Worm (Caenorhabditis elegans) whole organism, late embryonic: Measurements from ENCODE around the gene rsf-1.

Experiments
- C08G9.2 ChIP-seq: sonication (generic microtip); optimal IDR thresholded peaks from 2 replicates; lab custom pipeline; 2016; ENCODE audit warnings: mild to moderate bottlenecking, missing genetic modification characterization, moderate library complexity, missing compliant biosample characterization
- F13H6.1 ChIP-seq: sonication (generic microtip); optimal IDR thresholded peaks from 2 replicates; lab custom pipeline; 2016; ENCODE audit warnings: missing genetic modification characterization, missing compliant biosample characterization
- K02D7.2 ChIP-seq: sonication (generic microtip); optimal IDR thresholded peaks from 2 replicates; lab custom pipeline; 2017; ENCODE audit warnings: mild to moderate bottlenecking, missing genetic modification characterization, missing compliant biosample characterization
- K09A11.1 ChIP-seq: sonication (generic microtip); optimal IDR thresholded peaks from 2 replicates; lab custom pipeline; 2017; ENCODE audit warnings: antibody characterized with exemption, mild to moderate bottlenecking, missing genetic modification characterization, missing compliant biosample characterization; ENCODE audit not compliant: insufficient read depth
- T23F11.4 ChIP-seq: fragments of 200-800 bp; sonication (Bioruptor generic); optimal IDR thresholded peaks from 2 replicates; lab custom pipeline; 2018; ENCODE audit warnings: mild to moderate bottlenecking, missing genetic modification characterization, missing compliant biosample characterization
- Y22D7AL.16 ChIP-seq: sonication (generic microtip); optimal IDR thresholded peaks from 2 replicates; lab custom pipeline; 2016; ENCODE audit warnings: missing genetic modification characterization, missing compliant biosample characterization
- ahr-1 ChIP-seq: sonication (generic microtip); optimal IDR thresholded peaks from 2 replicates; lab custom pipeline; 2016; ENCODE audit warnings: missing genetic modification characterization, missing compliant biosample characterization
- ama-1 ChIP-seq: fragments of 150-350 bp; optimal IDR thresholded peaks from 2 replicates; lab custom pipeline; 2014
- ceh-14 ChIP-seq: sonication (generic microtip); optimal IDR thresholded peaks from 2 replicates; lab custom pipeline; 2016; ENCODE audit warnings: missing genotype, missing genetic modification characterization, missing compliant biosample characterization
- ceh-18 ChIP-seq: sonication (generic microtip); optimal IDR thresholded peaks from 2 replicates; lab custom pipeline; 2016; ENCODE audit warnings: missing genetic modification characterization, missing compliant biosample characterization
- ceh-19 ChIP-seq: fragments of 200-800 bp; sonication (Bioruptor generic); optimal IDR thresholded peaks from 2 replicates; lab custom pipeline; 2018; ENCODE audit warnings: mild to moderate bottlenecking, missing genetic modification characterization, missing compliant biosample characterization
- ceh-22 ChIP-seq: sonication (generic microtip); optimal IDR thresholded peaks from 2 replicates; lab custom pipeline; 2017; ENCODE audit warnings: missing biosample characterization, missing genetic modification characterization
- ceh-24 ChIP-seq: sonication (generic microtip); optimal IDR thresholded peaks from 2 replicates; lab custom pipeline; 2016; ENCODE audit warnings: mild to moderate bottlenecking, missing genetic modification characterization, missing compliant biosample characterization
- ceh-30 ChIP-seq: fragments of 150-350 bp; optimal IDR thresholded peaks from 2 replicates; lab custom pipeline; 2014; ENCODE audit warnings: missing biosample characterization, missing genetic modification characterization
- ceh-31 ChIP-seq: sonication (generic microtip); optimal IDR thresholded peaks from 2 replicates; lab custom pipeline; 2016; ENCODE audit warnings: missing genetic modification characterization, missing compliant biosample characterization
- ceh-34 ChIP-seq: sonication (generic microtip); optimal IDR thresholded peaks from 2 replicates; lab custom pipeline; 2016; ENCODE audit warnings: mild to moderate bottlenecking, missing genetic modification characterization, missing compliant biosample characterization
- ceh-45 ChIP-seq: fragments of 200-800 bp; sonication (Bioruptor generic); IDR thresholded peaks from 2 replicates; pipeline ENCODE4 v1.3.6; 2022; ENCODE audit warnings: missing genetic modification reagents, missing genetic modification characterization, missing compliant biosample characterization
- dmd-4 ChIP-seq: sonication (generic microtip); optimal IDR thresholded peaks from 2 replicates; lab custom pipeline; 2016; ENCODE audit warnings: borderline replicate concordance, missing genetic modification characterization, missing compliant biosample characterization
- dve-1 ChIP-seq: sonication (generic microtip); optimal IDR thresholded peaks from 2 replicates; lab custom pipeline; 2017; ENCODE audit warnings: antibody characterized with exemption, mild to moderate bottlenecking, missing genetic modification characterization, missing compliant biosample characterization
- elt-2 ChIP-seq: sonication (generic microtip); optimal IDR thresholded peaks from 2 replicates; lab custom pipeline; 2016; ENCODE audit warnings: missing genetic modification reagents, missing genetic modification characterization, missing compliant biosample characterization
- elt-4 ChIP-seq: sonication (generic microtip); optimal IDR thresholded peaks from 2 replicates; lab custom pipeline; 2016; ENCODE audit warnings: missing genetic modification characterization, missing compliant biosample characterization
- ets-4 ChIP-seq: sonication (generic microtip); optimal IDR thresholded peaks from 2 replicates; lab custom pipeline; 2016; ENCODE audit warnings: missing genetic modification characterization, missing compliant biosample characterization
- eyg-1 ChIP-seq: sonication (generic microtip); optimal IDR thresholded peaks from 2 replicates; lab custom pipeline; 2016; ENCODE audit warnings: missing genotype, missing genetic modification characterization, missing compliant biosample characterization
- fkh-10 ChIP-seq: fragments of 150-350 bp; optimal IDR thresholded peaks from 2 replicates; lab custom pipeline; 2014; ENCODE audit warnings: missing biosample characterization, missing genetic modification reagents, missing genetic modification characterization
- fkh-6 ChIP-seq: sonication (generic microtip); optimal IDR thresholded peaks from 2 replicates; lab custom pipeline; 2016; ENCODE audit warnings: missing genetic modification characterization, missing compliant biosample characterization
- hlh-15 ChIP-seq: sonication (generic microtip); optimal IDR thresholded peaks from 2 replicates; lab custom pipeline; 2016; ENCODE audit warnings: missing genetic modification characterization, missing compliant biosample characterization
- hlh-30 ChIP-seq: sonication (generic microtip); optimal IDR thresholded peaks from 2 replicates; lab custom pipeline; 2017; ENCODE audit warnings: antibody characterized with exemption, missing genetic modification characterization, missing compliant biosample characterization; ENCODE audit not compliant: insufficient read depth
- madf-2 ChIP-seq: sonication (generic microtip); optimal IDR thresholded peaks from 2 replicates; lab custom pipeline; 2017; ENCODE audit warnings: missing genetic modification characterization, missing compliant biosample characterization
- mec-3 ChIP-seq: sonication (generic microtip); optimal IDR thresholded peaks from 2 replicates; lab custom pipeline; 2016; ENCODE audit warnings: borderline replicate concordance, missing genetic modification characterization, missing compliant biosample characterization
- nfya-1 ChIP-seq: sonication (generic microtip); optimal IDR thresholded peaks from 2 replicates; lab custom pipeline; 2017; ENCODE audit warnings: missing genetic modification characterization, mild to moderate bottlenecking, missing compliant biosample characterization, antibody characterized with exemption, moderate library complexity
- nhr-232 ChIP-seq: sonication (generic microtip); optimal IDR thresholded peaks from 2 replicates; lab custom pipeline; 2016; ENCODE audit warnings: missing genetic modification characterization, missing compliant biosample characterization
- odd-2 ChIP-seq: sonication (generic microtip); optimal IDR thresholded peaks from 2 replicates; lab custom pipeline; 2017; ENCODE audit warnings: antibody characterized with exemption, mild to moderate bottlenecking, missing genetic modification characterization, missing compliant biosample characterization
- pag-3 ChIP-seq: sonication (generic microtip); optimal IDR thresholded peaks from 2 replicates; lab custom pipeline; 2016; ENCODE audit warnings: missing compliant biosample characterization, missing genetic modification characterization, borderline replicate concordance
- pat-9 ChIP-seq: fragments of 200-800 bp; sonication (Bioruptor generic); optimal IDR thresholded peaks from 2 replicates; lab custom pipeline; 2018; ENCODE audit warnings: mild to moderate bottlenecking, missing genetic modification characterization, moderate library complexity, missing compliant biosample characterization
- pqm-1 ChIP-seq: sonication (generic microtip); optimal IDR thresholded peaks from 2 replicates; lab custom pipeline; 2016; ENCODE audit warnings: missing genetic modification characterization, missing compliant biosample characterization
- pros-1 ChIP-seq: fragments of 150-350 bp; optimal IDR thresholded peaks from 2 replicates; lab custom pipeline; 2014; ENCODE audit warnings: missing biosample characterization, missing genetic modification reagents, missing genetic modification characterization
- sdc-2 ChIP-seq: sonication (generic microtip); optimal IDR thresholded peaks from 2 replicates; lab custom pipeline; 2016; ENCODE audit warnings: missing genotype, missing genetic modification characterization, missing compliant biosample characterization
- sox-2 ChIP-seq: fragments of 200-800 bp; sonication (Bioruptor generic); IDR thresholded peaks from 2 replicates; pipeline ENCODE4 v1.3.6; 2022; ENCODE audit warnings: missing genetic modification reagents, missing genetic modification characterization, missing compliant biosample characterization
- sox-4 ChIP-seq: sonication (generic microtip); optimal IDR thresholded peaks from 2 replicates; lab custom pipeline; 2017; ENCODE audit warnings: mild to moderate bottlenecking, missing genetic modification characterization, inconsistent platforms, missing compliant biosample characterization
- syd-9 ChIP-seq: sonication (generic microtip); optimal IDR thresholded peaks from 2 replicates; lab custom pipeline; 2016; ENCODE audit warnings: mild to moderate bottlenecking, missing genetic modification characterization, moderate library complexity, missing compliant biosample characterization
- tbx-2 ChIP-seq: sonication (generic microtip); optimal IDR thresholded peaks from 2 replicates; lab custom pipeline; 2016; ENCODE audit warnings: missing genetic modification characterization, missing compliant biosample characterization
- unc-42 ChIP-seq: sonication (generic microtip); optimal IDR thresholded peaks from 2 replicates; lab custom pipeline; 2016; ENCODE audit warnings: missing genotype, missing genetic modification characterization, missing compliant biosample characterization
- unc-55 ChIP-seq: sonication (generic microtip); optimal IDR thresholded peaks from 2 replicates; lab custom pipeline; 2017; ENCODE audit warnings: missing biosample characterization, missing genetic modification reagents, missing genetic modification characterization
- zip-5 ChIP-seq: sonication (generic microtip); optimal IDR thresholded peaks from 2 replicates; lab custom pipeline; 2016; ENCODE audit warnings: missing genetic modification characterization, missing compliant biosample characterization
- ztf-16 ChIP-seq: sonication (generic microtip); optimal IDR thresholded peaks from 2 replicates; lab custom pipeline; 2017; ENCODE audit warnings: missing genetic modification characterization, missing compliant biosample characterization

Gene rsf-1

ce11 chrII:11286445-11286844 is 19.8 kb upstream of the rsf-1 start:
- TF ChIP-seq ceh-45 (no peak), ztf-16 (tag; lab: Kevin White, UChicago) (no peak)
- TF ChIP-seq, all 69 proteins: peak for 0

ce11 chrII:11288148-11288547 is 18.1 kb upstream of the rsf-1 start:
- TF ChIP-seq elt-2 (tag; lab: Kevin White, UChicago) (peak; percentile 20), ets-4 (tag; lab: Kevin White, UChicago) (no peak), dve-1 (tag; lab: Kevin White, UChicago) (no peak), nhr-232 (no peak), ceh-24 (tag; lab: Kevin White, UChicago) (no peak), pag-3 (tag; lab: Kevin White, UChicago) (no peak), pros-1 (tag; lab: Kevin White, UChicago) (no peak), sdc-2 (tag; lab: Kevin White, UChicago) (no peak), unc-55 (GFP tag; lab: Kevin White, UChicago) (peak; percentile 75), elt-4 (tag; lab: Kevin White, UChicago) (no peak), T23F11.4 (GFP tag; lab: Kevin White, UChicago) (no peak), fkh-6 (no peak), ceh-22 (no peak), hlh-15 (no peak), hlh-30 (no peak), tbx-2 (peak; percentile 59), ceh-31 (tag; lab: Kevin White, UChicago) (no peak), mec-3 (tag; lab: Kevin White, UChicago) (no peak), ceh-18 (tag; lab: Kevin White, UChicago) (no peak)
- TF ChIP-seq, all 69 proteins: peak for 3

ce11 chrII:11290109-11290784 is 16.0 kb upstream of the rsf-1 start, which contains the start of gene C47G2.3:
Gene C47G2.3, minus strand, starts transcription at chrII:11290159.
- peak; percentile 9 for TF ChIP-seq elt-2 (tag; lab: Kevin White, UChicago)
- TF ChIP-seq dmd-4 (tag; lab: Kevin White, UChicago), result no peak
- TF ChIP-seq nfya-1 (tag; lab: Kevin White, UChicago), result no peak
- peak; percentile 7 for TF ChIP-seq ceh-31 (tag; lab: Kevin White, UChicago)
- TF ChIP-seq elt-4 (tag; lab: Kevin White, UChicago), result no peak
- TF ChIP-seq ceh-30 (tag; lab: Kevin White, UChicago), result no peak
- TF ChIP-seq C08G9.2, result peak; percentile 26
- TF ChIP-seq pqm-1 (tag; lab: Kevin White, UChicago), result no peak
- no peak for TF ChIP-seq ama-1 (lab: Kevin White, UChicago)
- no peak for TF ChIP-seq ceh-45
- no peak for TF ChIP-seq zip-5

- TF ChIP-seq ceh-34 (tag; lab: Kevin White, UChicago), result peak; percentile 70
- TF ChIP-seq sox-4 (tag; lab: Kevin White, UChicago), result no peak
- TF ChIP-seq ceh-24 (tag; lab: Kevin White, UChicago), result no peak
- no peak for TF ChIP-seq hlh-15
- no peak for TF ChIP-seq F13H6.1 (tag; lab: Kevin White, UChicago)
- TF ChIP-seq fkh-6, result no peak
- no peak for TF ChIP-seq sox-2 (GFP tag; lab: Robert Waterston, UW)
- no peak for TF ChIP-seq hlh-30
- no peak for TF ChIP-seq mec-3 (tag; lab: Kevin White, UChicago)
- no peak for TF ChIP-seq eyg-1 (tag; lab: Kevin White, UChicago)
- no peak for TF ChIP-seq K09A11.1 (tag; lab: Kevin White, UChicago)
- TF ChIP-seq nfya-1 (tag; lab: Kevin White, UChicago), result peak; percentile 36
- no peak for TF ChIP-seq pqm-1 (tag; lab: Kevin White, UChicago)
- no peak for TF ChIP-seq unc-42 (tag; lab: Kevin White, UChicago)
- no peak for TF ChIP-seq Y22D7AL.16
- TF ChIP-seq ceh-19 (GFP tag; lab: Kevin White, UChicago), result no peak
- no peak for TF ChIP-seq pat-9 (tag; lab: Kevin White, UChicago)
- TF ChIP-seq ceh-14 (tag; lab: Kevin White, UChicago), result no peak
- no peak for TF ChIP-seq fkh-10 (GFP tag; lab: Kevin White, UChicago)
- TF ChIP-seq madf-2 (tag; lab: Kevin White, UChicago), result no peak
- TF ChIP-seq elt-2 (tag; lab: Kevin White, UChicago), result peak; percentile 27
- TF ChIP-seq syd-9 (tag; lab: Kevin White, UChicago), result no peak
- TF ChIP-seq K02D7.2 (tag; lab: Kevin White, UChicago), result no peak
- TF ChIP-seq dmd-4 (tag; lab: Kevin White, UChicago), result no peak
- TF ChIP-seq ahr-1 (tag; lab: Kevin White, UChicago), result no peak
- TF ChIP-seq odd-2, result no peak
These were observed 12.8 kb upstream of the rsf-1 start, which contains the start of gene C47G2.4 for ce11 chrII:11293433-11293832. Gene C47G2.4, minus strand, starts transcription at chrII:11293606.
